Worm (Caenorhabditis elegans) whole organism, L1 larva: ENCODE data around the gene F13B12.4.

ENCODE experiments used
- C16A3.4 ChIP-seq: fragments of 150-350 bp; optimal IDR thresholded peaks from 2 replicates; lab custom pipeline; 2014; ENCODE audit warnings: missing biosample characterization, missing genetic modification characterization
- Y116A8C.19 ChIP-seq: sonication (generic microtip); optimal IDR thresholded peaks from 2 replicates; lab custom pipeline; 2016; ENCODE audit warnings: missing compliant biosample characterization, missing genetic modification characterization, borderline replicate concordance
- aha-1 ChIP-seq: fragments of 150-350 bp; optimal IDR thresholded peaks from 2 replicates; lab custom pipeline; 2014; ENCODE audit warnings: missing biosample characterization, missing genetic modification characterization
- ceh-63 ChIP-seq: fragments of 200-800 bp; sonication (Bioruptor generic); optimal IDR thresholded peaks from 2 replicates; lab custom pipeline; 2018; ENCODE audit warnings: mild to moderate bottlenecking, missing genetic modification characterization, missing compliant biosample characterization
- ceh-82 ChIP-seq, 3 experiments: fragments of 150-350 bp in 1 of 3; sonication (generic microtip) in 2 of 3; optimal IDR thresholded peaks; 2 replicates each; lab custom pipeline; 2014 to 2017; ENCODE audit warnings: missing biosample characterization in 3 of 3, missing genetic modification characterization in 3 of 3
- ceh-88 ChIP-seq: fragments of 200-800 bp; sonication (Bioruptor generic); IDR thresholded peaks from 2 replicates; pipeline ENCODE4 v1.3.6; 2022; ENCODE audit warnings: missing genetic modification characterization, missing compliant biosample characterization
- dsc-1 ChIP-seq: sonication (generic microtip); optimal IDR thresholded peaks from 2 replicates; lab custom pipeline; 2016; ENCODE audit warnings: mild to moderate bottlenecking, missing genetic modification characterization, missing compliant biosample characterization
- egl-13 ChIP-seq: sonication (generic microtip); optimal IDR thresholded peaks from 2 replicates; lab custom pipeline; 2016; ENCODE audit warnings: missing genotype, missing genetic modification reagents, missing genetic modification characterization, missing compliant biosample characterization
- egl-27 ChIP-seq, 2 experiments: fragments of 150-350 bp in 1 of 2; sonication (generic microtip); optimal IDR thresholded peaks; 3 replicates each; lab custom pipeline; 2017 to 2018; ENCODE audit warnings: missing biosample characterization in 2 of 2, missing genetic modification characterization in 2 of 2, missing genetic modification reagents in 2 of 2
- elt-3 ChIP-seq, 6 experiments: fragments of 150-350 bp in 1 of 6; sonication (generic microtip); optimal IDR thresholded peaks; 2 replicates each; lab custom pipeline; 2017 to 2018; ENCODE audit warnings: missing biosample characterization in 6 of 6, missing genetic modification characterization in 6 of 6, inconsistent platforms in 1 of 6
- ets-5 ChIP-seq: fragments of 200-800 bp; sonication (Bioruptor generic); IDR thresholded peaks from 2 replicates; pipeline ENCODE4 v1.3.6; 2022; ENCODE audit warnings: missing genetic modification characterization, missing compliant biosample characterization
- fkh-4 ChIP-seq: sonication (generic microtip); optimal IDR thresholded peaks from 2 replicates; lab custom pipeline; 2016; ENCODE audit warnings: missing compliant biosample characterization, missing genetic modification characterization, borderline replicate concordance
- fkh-8 ChIP-seq: sonication (generic microtip); optimal IDR thresholded peaks from 2 replicates; lab custom pipeline; 2016; ENCODE audit warnings: mild to moderate bottlenecking, missing genetic modification characterization, missing compliant biosample characterization
- fos-1 ChIP-seq: fragments of 150-350 bp; optimal IDR thresholded peaks from 2 replicates; lab custom pipeline; 2014; ENCODE audit warnings: missing biosample characterization, missing genetic modification characterization
- grh-1 ChIP-seq: fragments of 200-800 bp; sonication (Bioruptor generic); IDR thresholded peaks from 2 replicates; pipeline ENCODE4 v1.3.6; 2022; ENCODE audit warnings: missing genetic modification reagents, missing genetic modification characterization, missing compliant biosample characterization
- hlh-17 ChIP-seq: fragments of 200-800 bp; sonication (Bioruptor generic); optimal IDR thresholded peaks from 2 replicates; lab custom pipeline; 2018; ENCODE audit warnings: missing genetic modification characterization, mild to moderate bottlenecking, missing compliant biosample characterization, moderate library complexity, borderline replicate concordance
- isw-1 ChIP-seq: fragments of 200-800 bp; sonication (Bioruptor generic); IDR thresholded peaks from 2 replicates; pipeline ENCODE4 v1.3.6; 2022; ENCODE audit warnings: missing genetic modification characterization, missing compliant biosample characterization
- lin-13 ChIP-seq: fragments of 150-350 bp; optimal IDR thresholded peaks from 2 replicates; lab custom pipeline; 2014; ENCODE audit warnings: missing biosample characterization, missing genetic modification reagents, missing genetic modification characterization
- lin-14 ChIP-seq: fragments of 200-800 bp; sonication (Bioruptor generic); optimal IDR thresholded peaks from 2 replicates; lab custom pipeline; 2018; ENCODE audit warnings: mild to moderate bottlenecking, missing genetic modification characterization, moderate library complexity, missing compliant biosample characterization
- lin-35 ChIP-seq, 2 experiments: fragments of 150-350 bp; optimal IDR thresholded peaks; 2 replicates each; lab custom pipeline; 2014; ENCODE audit warnings: missing biosample characterization in 2 of 2, missing genetic modification characterization in 2 of 2, missing genetic modification reagents in 2 of 2
- lsy-2 ChIP-seq, 2 experiments: fragments of 150-350 bp; optimal IDR thresholded peaks; 2 replicates each; lab custom pipeline; 2014; ENCODE audit warnings: missing biosample characterization in 2 of 2, missing genetic modification characterization in 2 of 2
- mab-9 ChIP-seq: fragments of 200-800 bp; sonication (Bioruptor generic); IDR thresholded peaks from 2 replicates; pipeline ENCODE4 v1.3.6; 2022; ENCODE audit warnings: missing genetic modification reagents, missing genetic modification characterization, missing compliant biosample characterization
- mdl-1 ChIP-seq, 2 experiments: fragments of 150-350 bp; optimal IDR thresholded peaks; 2 replicates each; lab custom pipeline; 2014 to 2017; ENCODE audit warnings: missing biosample characterization in 2 of 2, missing genetic modification characterization in 2 of 2, inconsistent platforms in 1 of 2
- mep-1 ChIP-seq: fragments of 150-350 bp; optimal IDR thresholded peaks from 2 replicates; lab custom pipeline; 2014; ENCODE audit warnings: missing biosample characterization, missing genetic modification characterization
- nhr-11 ChIP-seq: fragments of 150-350 bp; optimal IDR thresholded peaks from 2 replicates; lab custom pipeline; 2014; ENCODE audit warnings: missing biosample characterization, missing genetic modification characterization
- nhr-12 ChIP-seq: sonication (generic microtip); optimal IDR thresholded peaks from 2 replicates; lab custom pipeline; 2017; ENCODE audit warnings: missing biosample characterization, missing genetic modification characterization
- nhr-19 ChIP-seq: fragments of 200-800 bp; sonication (Bioruptor generic); conservative IDR thresholded peaks from 2 replicates; pipeline ENCODE4 v1.3.6; 2022; ENCODE audit warnings: missing genetic modification characterization, missing compliant biosample characterization
- nhr-20 ChIP-seq: sonication (generic microtip); optimal IDR thresholded peaks from 2 replicates; lab custom pipeline; 2016; ENCODE audit warnings: mild to moderate bottlenecking, missing genetic modification characterization, missing compliant biosample characterization
- nhr-237 ChIP-seq: fragments of 150-350 bp; optimal IDR thresholded peaks from 2 replicates; lab custom pipeline; 2014; ENCODE audit warnings: missing biosample characterization, missing genetic modification characterization
- nhr-47 ChIP-seq: sonication (generic microtip); optimal IDR thresholded peaks from 2 replicates; lab custom pipeline; 2016; ENCODE audit warnings: mild to moderate bottlenecking, missing genetic modification characterization, moderate library complexity, missing compliant biosample characterization
- nhr-77 ChIP-seq: fragments of 150-350 bp; optimal IDR thresholded peaks from 2 replicates; lab custom pipeline; 2014; ENCODE audit warnings: missing biosample characterization, missing genetic modification characterization
- nhr-84 ChIP-seq: sonication (generic microtip); optimal IDR thresholded peaks from 2 replicates; lab custom pipeline; 2017; ENCODE audit warnings: missing biosample characterization, missing genetic modification characterization
- nhr-85 ChIP-seq: sonication (generic microtip); peaks from one replicate; lab custom pipeline; 2016; ENCODE audit warnings: missing genetic modification characterization, inconsistent platforms, missing compliant biosample characterization
- pag-3 ChIP-seq: sonication (generic microtip); optimal IDR thresholded peaks from 2 replicates; lab custom pipeline; 2017; ENCODE audit warnings: missing genetic modification characterization, mild to moderate bottlenecking, missing compliant biosample characterization, antibody characterized with exemption, borderline replicate concordance; ENCODE audit not compliant: insufficient read depth
- pax-3 ChIP-seq: fragments of 200-800 bp; sonication (Bioruptor generic); optimal IDR thresholded peaks from 2 replicates; lab custom pipeline; 2018; ENCODE audit warnings: mild to moderate bottlenecking, missing genetic modification characterization, moderate library complexity, missing compliant biosample characterization
- snu-23 ChIP-seq: sonication (generic microtip); optimal IDR thresholded peaks from 2 replicates; lab custom pipeline; 2016; ENCODE audit warnings: missing genetic modification characterization, missing compliant biosample characterization
- sptf-1 ChIP-seq: fragments of 150-350 bp; optimal IDR thresholded peaks from 2 replicates; lab custom pipeline; 2014; ENCODE audit warnings: missing biosample characterization, missing genetic modification characterization
- sup-37 ChIP-seq: fragments of 200-800 bp; sonication (Bioruptor generic); optimal IDR thresholded peaks from 2 replicates; lab custom pipeline; 2018; ENCODE audit warnings: mild to moderate bottlenecking, missing genetic modification characterization, missing compliant biosample characterization
- tlp-1 ChIP-seq: fragments of 150-350 bp; optimal IDR thresholded peaks from 2 replicates; lab custom pipeline; 2014; ENCODE audit warnings: missing biosample characterization, missing genetic modification characterization
- unc-62 ChIP-seq: fragments of 150-350 bp; optimal IDR thresholded peaks from 2 replicates; lab custom pipeline; 2014; ENCODE audit warnings: missing biosample characterization, missing genetic modification reagents, missing genetic modification characterization
- vab-15 ChIP-seq: sonication (generic microtip); optimal IDR thresholded peaks from 2 replicates; lab custom pipeline; 2017; ENCODE audit warnings: missing genotype, mild to moderate bottlenecking, missing genetic modification characterization, missing compliant biosample characterization
- xbp-1 ChIP-seq: sonication (generic microtip); optimal IDR thresholded peaks from 2 replicates; lab custom pipeline; 2016; ENCODE audit warnings: missing genetic modification characterization, missing compliant biosample characterization
- zag-1 ChIP-seq: fragments of 150-350 bp; optimal IDR thresholded peaks from 2 replicates; lab custom pipeline; 2014; ENCODE audit warnings: missing biosample characterization, missing genetic modification characterization
- zip-4 ChIP-seq: fragments of 200-800 bp; sonication (Bioruptor generic); optimal IDR thresholded peaks from 2 replicates; lab custom pipeline; 2018; ENCODE audit warnings: mild to moderate bottlenecking, missing genetic modification characterization, moderate library complexity, missing compliant biosample characterization
- ztf-11 ChIP-seq, 2 experiments: sonication (generic microtip); optimal IDR thresholded peaks; 2 replicates each; lab custom pipeline; 2016 to 2017; ENCODE audit warnings: missing genetic modification characterization in 2 of 2, missing biosample characterization in 1 of 2, missing compliant biosample characterization in 1 of 2

Gene F13B12.4

ce11 chrIV:10413828-10414227 lies 35.9 kb downstream of the F13B12.4 start, which contains the start of gene R10H10.7:
Gene R10H10.7, minus strand, starts transcription at chrIV:10413928.
- TF ChIP-seq sup-37 (GFP tag; lab: Kevin White, UChicago) (no peak), nhr-85 (tag; lab: Kevin White, UChicago) (peak; percentile 17), zip-4 (GFP tag; lab: Kevin White, UChicago) (no peak)

- TF ChIP-seq egl-27 (tag; optimal IDR thresholded peaks at IDR 0.05; lab: Kevin White, UChicago) (no peak), xbp-1 (tag; lab: Kevin White, UChicago) (no peak), nhr-11 (tag; lab: Kevin White, UChicago) (no peak), mab-9 (no peak), ets-5 (no peak), lin-13 (GFP tag; lab: Kevin White, UChicago) (no peak), fos-1 (tag; lab: Kevin White, UChicago) (no peak), nhr-77 (tag; lab: Kevin White, UChicago) (no peak), vab-15 (no peak), zag-1 (tag; lab: Kevin White, UChicago) (no peak), egl-13 (tag; lab: Kevin White, UChicago) (no peak), ceh-63 (GFP tag; lab: Kevin White, UChicago) (no peak), pax-3 (no peak), C16A3.4 (no peak), grh-1 (GFP tag; lab: Robert Waterston, UW) (no peak)
Observed at ce11 chrIV:10409377-10409776, 40.3 kb downstream of the F13B12.4 start, which contains the start of gene rfk-1. Gene rfk-1, minus strand, starts transcription at chrIV:10409477.

ce11 chrIV:10403193-10404058 lies 46.3 kb downstream of the F13B12.4 start, which contains the start of gene gpa-7:
Gene gpa-7, plus strand, starts transcription at chrIV:10404008.
- peak; percentile 96 for TF ChIP-seq lin-14 (GFP tag; lab: Kevin White, UChicago)
- peak in 1 of 2 experiments; percentile 39 for TF ChIP-seq egl-27 (tag; optimal IDR thresholded peaks at IDR 0.05; lab: Kevin White, UChicago)
- TF ChIP-seq pag-3 (tag; lab: Kevin White, UChicago): no peak
- TF ChIP-seq ets-5: no peak
- no peak for TF ChIP-seq tlp-1
- no peak for TF ChIP-seq nhr-12
- TF ChIP-seq fkh-4: no peak
- TF ChIP-seq unc-62 (GFP tag; lab: Kevin White, UChicago): no peak
- TF ChIP-seq nhr-84 (tag; lab: Kevin White, UChicago): no peak
- no peak for TF ChIP-seq sptf-1 (tag; lab: Kevin White, UChicago)
- no peak for TF ChIP-seq hlh-17 (GFP tag; lab: Kevin White, UChicago)
- TF ChIP-seq isw-1 (GFP tag; lab: Robert Waterston, UW): peak; percentile 61
- peak; percentile 71 for TF ChIP-seq pax-3
- TF ChIP-seq nhr-19 (GFP tag; lab: Robert Waterston, UW): peak; percentile 39
- peak in 2 of 3 experiments; percentile 54 to 65 for TF ChIP-seq ceh-82 (tag; optimal IDR thresholded peaks at IDR 0.05; lab: Kevin White, UChicago)
- no peak for TF ChIP-seq Y116A8C.19 (tag; lab: Kevin White, UChicago)
- no peak for TF ChIP-seq lin-13 (GFP tag; lab: Kevin White, UChicago)
- TF ChIP-seq snu-23 (GFP tag; lab: Kevin White, UChicago): peak; percentile 73
- peak; percentile 81 for TF ChIP-seq nhr-47
- peak; percentile 57 for TF ChIP-seq nhr-20
- no peak for TF ChIP-seq aha-1 (tag; lab: Kevin White, UChicago)
- peak; percentile 88 for TF ChIP-seq fkh-8
- peak; percentile 32 for TF ChIP-seq mep-1 (tag; lab: Kevin White, UChicago)
- TF ChIP-seq lin-35 (GFP tag; optimal IDR thresholded peaks at IDR 0.05; lab: Kevin White, UChicago): peak in 1 of 2 experiments; percentile 42
- TF ChIP-seq grh-1 (GFP tag; lab: Robert Waterston, UW): no peak
- peak; percentile 27 for TF ChIP-seq fos-1 (tag; lab: Kevin White, UChicago)
- peak; percentile 86 for TF ChIP-seq egl-13 (tag; lab: Kevin White, UChicago)
- TF ChIP-seq mdl-1 (tag; optimal IDR thresholded peaks at IDR 0.05; lab: Kevin White, UChicago): peak in 1 of 2 experiments; percentile 49
- TF ChIP-seq ztf-11 (tag; optimal IDR thresholded peaks at IDR 0.05; lab: Kevin White, UChicago): peak in 1 of 2 experiments; percentile 37
- TF ChIP-seq sup-37 (GFP tag; lab: Kevin White, UChicago): no peak
- no peak for TF ChIP-seq nhr-237
- peak; percentile 46 to 73 for TF ChIP-seq lsy-2 (tag; optimal IDR thresholded peaks at IDR 0.05; lab: Kevin White, UChicago)
- TF ChIP-seq elt-3 (tag; optimal IDR thresholded peaks at IDR 0.05; lab: Kevin White, UChicago): no peak
- TF ChIP-seq dsc-1 (tag; lab: Kevin White, UChicago): peak; percentile 74
- no peak for TF ChIP-seq ceh-88
